Fruit fly (Drosophila melanogaster) whole organism, embryonic: ENCODE measurements around the gene CG6168.

Source experiments
- Bgb ChIP-seq: fragments of 200-800 bp; sonication (Bioruptor generic); IDR thresholded peaks from 2 replicates; pipeline ENCODE4 v1.3.6; 2022; ENCODE audit warnings: missing biosample characterization, missing genetic modification characterization; ENCODE audit not compliant: partially characterized antibody
- CG10274 ChIP-seq: fragments of 200-800 bp; sonication (Bioruptor generic); optimal IDR thresholded peaks from 3 replicates; lab custom pipeline; 2017; ENCODE audit warnings: missing biosample characterization, mild to moderate bottlenecking, missing genetic modification characterization
- CG12659 ChIP-seq: fragments of 200-800 bp; sonication (Bioruptor generic); optimal IDR thresholded peaks from 3 replicates; lab custom pipeline; 2017; ENCODE audit warnings: mild to moderate bottlenecking, missing biosample characterization, missing genetic modification reagents, missing genetic modification characterization
- CG12942 ChIP-seq: fragments of 200-800 bp; sonication (Bioruptor generic); optimal IDR thresholded peaks from 3 replicates; lab custom pipeline; 2016; ENCODE audit warnings: missing biosample characterization, missing genetic modification characterization
- CG15073 ChIP-seq: fragments of 200-800 bp; sonication (Bioruptor generic); optimal IDR thresholded peaks from 2 replicates; lab custom pipeline; 2016; ENCODE audit warnings: missing biosample characterization, missing genetic modification characterization
- CG15269 ChIP-seq: fragments of 200-800 bp; sonication (Bioruptor generic); optimal IDR thresholded peaks from 2 replicates; lab custom pipeline; 2018; ENCODE audit warnings: missing biosample characterization, mild to moderate bottlenecking, missing genetic modification characterization, moderate library complexity
- CG1529 ChIP-seq: fragments of 200-800 bp; sonication (Bioruptor generic); optimal IDR thresholded peaks from 3 replicates; lab custom pipeline; 2018; ENCODE audit warnings: missing biosample characterization, missing genetic modification characterization
- CG15601 ChIP-seq: fragments of 200-800 bp; sonication (Bioruptor generic); optimal IDR thresholded peaks from 3 replicates; lab custom pipeline; 2019; ENCODE audit warnings: missing biosample characterization, mild to moderate bottlenecking, missing genetic modification characterization, moderate library complexity
- CG16779 ChIP-seq: fragments of 200-800 bp; sonication (Bioruptor generic); IDR thresholded peaks from 2 replicates; pipeline ENCODE4 v1.3.6; 2022; ENCODE audit warnings: missing biosample characterization, missing genetic modification characterization
- CG31224 ChIP-seq: fragments of 200-800 bp; sonication (Bioruptor generic); IDR thresholded peaks from 2 replicates; pipeline ENCODE4 v1.3.6; 2022; ENCODE audit warnings: missing biosample characterization, missing genetic modification characterization
- CG32532 ChIP-seq: fragments of 200-800 bp; sonication (Bioruptor generic); IDR thresholded peaks from 2 replicates; pipeline ENCODE4 v1.3.6; 2022; ENCODE audit warnings: missing biosample characterization, missing genetic modification characterization
- CG3281 ChIP-seq: fragments of 200-800 bp; sonication (Bioruptor generic); optimal IDR thresholded peaks from 3 replicates; lab custom pipeline; 2017; ENCODE audit warnings: missing biosample characterization, mild to moderate bottlenecking, missing genetic modification characterization
- CG34422 ChIP-seq: fragments of 200-800 bp; sonication (Bioruptor generic); IDR thresholded peaks from 3 replicates; pipeline ENCODE4 v1.3.6; 2022; ENCODE audit warnings: missing biosample characterization, missing genetic modification characterization
- CG3838 ChIP-seq: fragments of 200-800 bp; sonication (Bioruptor generic); optimal IDR thresholded peaks from 3 replicates; lab custom pipeline; 2016; ENCODE audit warnings: missing biosample characterization, missing genetic modification characterization
- CG4282 ChIP-seq: fragments of 200-800 bp; sonication (Bioruptor generic); optimal IDR thresholded peaks from 2 replicates; lab custom pipeline; 2016; ENCODE audit warnings: missing biosample characterization, missing genetic modification characterization
- CG6175 ChIP-seq: fragments of 200-800 bp; sonication (Bioruptor generic); IDR thresholded peaks from 3 replicates; pipeline ENCODE4 v1.3.6; 2022; ENCODE audit warnings: missing biosample characterization, missing genetic modification characterization
- CG6813 ChIP-seq: fragments of 200-800 bp; sonication (Bioruptor generic); optimal IDR thresholded peaks from 2 replicates; lab custom pipeline; 2017; ENCODE audit warnings: missing biosample characterization, missing genetic modification characterization, mild to moderate bottlenecking, moderate library complexity, missing genetic modification reagents
- CG9437 ChIP-seq: fragments of 200-800 bp; sonication (Bioruptor generic); optimal IDR thresholded peaks from 2 replicates; lab custom pipeline; 2018; ENCODE audit warnings: missing biosample characterization, mild to moderate bottlenecking, missing genetic modification characterization
- CG9797 ChIP-seq: fragments of 200-800 bp; sonication (Bioruptor generic); optimal IDR thresholded peaks from 3 replicates; lab custom pipeline; 2018; ENCODE audit warnings: missing biosample characterization, mild to moderate bottlenecking, missing genetic modification characterization
- CTCF ChIP-seq: fragments of 200-800 bp; sonication (Bioruptor generic); optimal IDR thresholded peaks from 2 replicates; lab custom pipeline; 2017; ENCODE audit warnings: missing biosample characterization, mild to moderate bottlenecking, missing genetic modification characterization, moderate library complexity
- CkIIα-i1 ChIP-seq: fragments of 200-800 bp; sonication (Bioruptor generic); IDR thresholded peaks from 2 replicates; pipeline ENCODE4 v1.3.6; 2022; ENCODE audit warnings: missing biosample characterization, missing genetic modification characterization
- Dip2 ChIP-seq: fragments of 200-800 bp; sonication (Bioruptor generic); IDR thresholded peaks from 2 replicates; pipeline ENCODE4 v1.3.6; 2022; ENCODE audit warnings: missing biosample characterization, missing genetic modification characterization
- Doc3 ChIP-seq: fragments of 200-800 bp; sonication (Bioruptor generic); IDR thresholded peaks from 3 replicates; pipeline ENCODE4 v1.3.6; 2022; ENCODE audit warnings: missing biosample characterization, missing genetic modification characterization; ENCODE audit not compliant: partially characterized antibody
- E2f1 ChIP-seq: fragments of 200-800 bp; sonication (Bioruptor generic); IDR thresholded peaks from 2 replicates; pipeline ENCODE4 v1.3.6; 2022; ENCODE audit warnings: missing biosample characterization, missing genetic modification characterization
- E2f2 ChIP-seq: fragments of 200-800 bp; sonication (Bioruptor generic); IDR thresholded peaks from 2 replicates; pipeline ENCODE4 v1.3.6; 2022; ENCODE audit warnings: missing biosample characterization, missing genetic modification characterization
- HmgZ ChIP-seq: fragments of 200-800 bp; sonication (Bioruptor generic); optimal IDR thresholded peaks from 2 replicates; lab custom pipeline; 2018; ENCODE audit warnings: missing biosample characterization, mild to moderate bottlenecking, missing genetic modification characterization
- MESR4 ChIP-seq: fragments of 200-800 bp; sonication (Bioruptor generic); optimal IDR thresholded peaks from 2 replicates; lab custom pipeline; 2018; ENCODE audit warnings: missing biosample characterization, mild to moderate bottlenecking, missing genetic modification characterization, moderate library complexity
- Med ChIP-seq: fragments of 200-800 bp; sonication (Bioruptor generic); peaks from one replicate; lab custom pipeline; 2016; ENCODE audit warnings: missing biosample characterization, missing genetic modification characterization, mild to moderate bottlenecking, inconsistent platforms, moderate library complexity
- NK7.1 ChIP-seq: fragments of 200-800 bp; sonication (Bioruptor generic); optimal IDR thresholded peaks from 3 replicates; lab custom pipeline; 2016; ENCODE audit warnings: missing biosample characterization, missing genetic modification characterization
- Oaz ChIP-seq: fragments of 200-800 bp; sonication (Bioruptor generic); IDR thresholded peaks from 2 replicates; pipeline ENCODE4 v1.3.6; 2022; ENCODE audit warnings: missing biosample characterization, missing genetic modification characterization
- PHDP ChIP-seq: fragments of 200-800 bp; sonication (Bioruptor generic); optimal IDR thresholded peaks from 3 replicates; lab custom pipeline; 2018; ENCODE audit warnings: missing biosample characterization, mild to moderate bottlenecking, missing genetic modification characterization, moderate library complexity
- YL-1 ChIP-seq: fragments of 200-800 bp; sonication (Bioruptor generic); optimal IDR thresholded peaks from 3 replicates; lab custom pipeline; 2017; ENCODE audit warnings: missing biosample characterization, mild to moderate bottlenecking, missing genetic modification characterization
- ase ChIP-seq: fragments of 200-800 bp; sonication (Bioruptor generic); IDR thresholded peaks from 3 replicates; pipeline ENCODE4 v1.3.6; 2022; ENCODE audit warnings: missing biosample characterization, missing genetic modification characterization
- br ChIP-seq: fragments of >200 bp; optimal IDR thresholded peaks from 2 replicates; lab custom pipeline; 2017
- cato ChIP-seq: fragments of 200-800 bp; sonication (Bioruptor generic); optimal IDR thresholded peaks from 2 replicates; lab custom pipeline; 2016; ENCODE audit warnings: missing biosample characterization, missing genetic modification characterization, borderline replicate concordance
- chm ChIP-seq: fragments of 200-800 bp; sonication (Bioruptor generic); IDR thresholded peaks from 2 replicates; pipeline ENCODE4 v1.3.6; 2022; ENCODE audit warnings: missing biosample characterization, missing genetic modification characterization
- ems ChIP-seq: fragments of 200-800 bp; sonication (Bioruptor generic); optimal IDR thresholded peaks from 3 replicates; lab custom pipeline; 2016; ENCODE audit warnings: missing biosample characterization, missing genetic modification characterization
- jumu ChIP-seq: fragments of 200-800 bp; sonication (Bioruptor generic); optimal IDR thresholded peaks from 3 replicates; lab custom pipeline; 2016; ENCODE audit warnings: missing biosample characterization, missing genetic modification characterization
- lab ChIP-seq: fragments of 200-800 bp; sonication (Bioruptor generic); optimal IDR thresholded peaks from 3 replicates; lab custom pipeline; 2017; ENCODE audit warnings: missing biosample characterization, missing genetic modification characterization, mild to moderate bottlenecking, moderate library complexity, missing genetic modification reagents
- lola ChIP-seq, 3 experiments: fragments of >200 bp in 2 of 3; fragments of 200-800 bp in 1 of 3; sonication (Bioruptor generic) in 1 of 3; optimal IDR thresholded peaks; 2 replicates each; lab custom pipeline; 2017 to 2019; ENCODE audit warnings: missing biosample characterization in 3 of 3, missing genetic modification characterization in 3 of 3, mild to moderate bottlenecking in 1 of 3, moderate library complexity in 1 of 3
- pfk ChIP-seq: fragments of 200-800 bp; sonication (Bioruptor generic); optimal IDR thresholded peaks from 2 replicates; lab custom pipeline; 2018; ENCODE audit warnings: missing biosample characterization, mild to moderate bottlenecking, missing genetic modification characterization, moderate library complexity
- pho ChIP-seq: fragments of 200-800 bp; sonication (Bioruptor generic); optimal IDR thresholded peaks from 2 replicates; lab custom pipeline; 2016; ENCODE audit warnings: missing biosample characterization, missing genetic modification characterization
- ranshi ChIP-seq: fragments of 200-800 bp; sonication (Bioruptor generic); IDR thresholded peaks from 2 replicates; pipeline ENCODE4 v1.3.6; 2022; ENCODE audit warnings: missing biosample characterization, missing genetic modification characterization
- ro ChIP-seq: fragments of 200-800 bp; sonication (Bioruptor generic); IDR thresholded peaks from 2 replicates; pipeline ENCODE4 v1.3.6; 2022; ENCODE audit warnings: missing biosample characterization, missing genetic modification characterization
- sens ChIP-seq: fragments of 200-800 bp; sonication (Bioruptor generic); peaks from one replicate; lab custom pipeline; 2016; ENCODE audit warnings: missing biosample characterization, missing genetic modification characterization
- sens-2 ChIP-seq: fragments of 200-800 bp; sonication (Bioruptor generic); IDR thresholded peaks from 2 replicates; pipeline ENCODE4 v1.3.6; 2022; ENCODE audit warnings: missing biosample characterization, missing genetic modification characterization
- ssp ChIP-seq: fragments of 200-800 bp; sonication (Bioruptor generic); IDR thresholded peaks from 2 replicates; pipeline ENCODE4 v1.3.6; 2022; ENCODE audit warnings: missing biosample characterization, missing genetic modification characterization
- sug ChIP-seq: fragments of 200-800 bp; optimal IDR thresholded peaks from 2 replicates; lab custom pipeline; 2019; ENCODE audit warnings: missing biosample characterization, mild to moderate bottlenecking, missing genetic modification characterization, moderate library complexity
- tap ChIP-seq: fragments of 200-800 bp; optimal IDR thresholded peaks from 3 replicates; lab custom pipeline; 2019; ENCODE audit warnings: missing biosample characterization, mild to moderate bottlenecking, missing genetic modification characterization, moderate library complexity
- tin ChIP-seq: fragments of 200-800 bp; sonication (Bioruptor generic); optimal IDR thresholded peaks from 3 replicates; lab custom pipeline; 2016; ENCODE audit warnings: missing biosample characterization, missing genetic modification characterization
- unpg ChIP-seq: fragments of 200-800 bp; sonication (Bioruptor generic); optimal IDR thresholded peaks from 3 replicates; lab custom pipeline; 2018; ENCODE audit warnings: missing biosample characterization, mild to moderate bottlenecking, missing genetic modification characterization, moderate library complexity

The CG6168 gene

DNA sequence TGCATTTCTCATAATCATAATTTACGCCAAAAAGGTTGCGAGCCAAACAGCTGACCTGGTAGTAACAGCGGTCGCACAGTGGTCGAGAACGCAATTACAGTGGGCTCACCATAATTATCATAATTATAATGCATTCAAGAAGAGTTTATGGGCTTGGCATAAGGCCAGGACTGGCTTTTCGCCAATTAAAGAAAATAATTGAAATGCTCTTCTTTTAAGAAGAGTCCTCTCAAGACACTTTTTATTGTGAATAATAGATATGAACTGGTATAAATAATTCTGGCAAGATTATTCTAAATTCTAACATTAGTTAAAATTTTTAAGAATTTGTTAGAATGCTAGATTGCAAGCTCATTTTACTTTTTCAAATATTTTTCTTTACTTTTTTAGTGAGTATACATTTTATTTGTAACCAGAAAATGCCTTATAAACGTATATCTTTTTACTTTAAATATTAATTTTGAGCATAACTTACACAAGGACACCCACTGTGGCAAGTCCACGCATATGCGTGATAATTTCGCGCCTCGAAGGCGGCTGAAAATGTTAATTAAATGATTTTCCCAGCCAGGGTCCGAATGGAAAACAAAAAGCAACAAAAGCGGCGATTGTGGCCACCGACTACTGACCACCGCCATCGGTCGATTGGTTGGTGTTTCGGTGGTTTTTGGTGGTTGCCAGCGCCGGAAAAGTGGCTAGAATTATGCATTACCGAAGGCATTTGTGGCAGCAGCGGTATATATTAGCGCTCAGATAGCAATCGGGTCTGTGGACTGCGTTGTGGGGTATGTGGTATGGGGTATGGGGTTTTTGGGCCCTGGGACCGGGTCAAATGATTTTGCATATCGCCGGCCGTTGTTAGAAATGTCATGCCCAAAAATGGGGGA, 15.1 kb downstream of the CG6168 start (continued):
- TF ChIP-seq CG9437 (GFP tag; lab: Kevin White, UChicago) (peak; percentile 25), YL-1 (no peak), NK7.1 (no peak), CG15601 (tag; lab: Kevin White, UChicago) (no peak), sens-2 (GFP tag; lab: Robert Waterston, UW) (0 out of 2 replicates have a peak, but pooled peaks have one; percentile 6), ems (GFP tag; lab: Kevin White, UChicago) (no peak), chm (GFP tag; lab: Robert Waterston, UW) (no peak), CG6813 (GFP tag; lab: Kevin White, UChicago) (no peak), CG34422 (GFP tag; lab: Robert Waterston, UW) (no peak), ro (no peak), tap (tag; lab: Kevin White, UChicago) (no peak), CG16779 (GFP tag; lab: Robert Waterston, UW) (no peak), cato (GFP tag; lab: Kevin White, UChicago) (peak; percentile 3), CG12942 (GFP tag; lab: Kevin White, UChicago) (no peak), CG32532 (GFP tag; lab: Robert Waterston, UW) (peak; percentile 43; the same call in 1 of the 2 replicates), CG3281 (GFP tag; lab: Kevin White, UChicago) (no peak), E2f2 (peak; percentile 4; the same call in 1 of the 2 replicates), CG10274 (no peak), pho (GFP tag; lab: Kevin White, UChicago) (no peak), CG9797 (GFP tag; lab: Kevin White, UChicago) (no peak), jumu (GFP tag; lab: Kevin White, UChicago) (no peak), sug (no peak), CG4282 (GFP tag; lab: Kevin White, UChicago) (no peak), CG31224 (GFP tag; lab: Robert Waterston, UW) (no peak), lola (GFP tag; optimal IDR thresholded peaks at IDR 0.05; lab: Kevin White, UChicago) (peak in 1 of 3 experiments; percentile 41), CG3838 (GFP tag; lab: Kevin White, UChicago) (no peak), ranshi (no peak), tin (GFP tag; lab: Kevin White, UChicago) (peak; percentile 24), CG1529 (GFP tag; lab: Kevin White, UChicago) (no peak)

DNA sequence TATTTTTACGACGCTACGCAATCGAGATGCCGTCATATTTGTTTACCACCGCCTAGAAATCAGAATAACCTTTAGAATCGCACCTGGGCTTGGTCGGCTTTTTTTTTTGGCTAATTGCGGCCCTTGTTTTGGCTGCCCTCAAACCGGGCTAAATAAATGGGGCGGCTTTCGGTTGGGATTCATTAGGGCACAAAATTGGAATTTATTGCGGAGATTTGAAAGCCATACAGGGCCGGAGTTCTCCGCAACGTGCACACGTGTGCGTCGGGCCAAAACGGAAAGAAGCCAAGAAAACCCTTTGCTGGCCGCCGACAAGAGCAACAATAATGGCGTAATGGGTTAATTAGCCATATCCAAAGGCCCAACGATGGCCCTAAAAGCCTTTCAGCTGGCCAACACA, 16.2 kb downstream of the CG6168 start:
- TF ChIP-seq CTCF (GFP tag; lab: Kevin White, UChicago) = no peak
- no peak for TF ChIP-seq Oaz (GFP tag; lab: Robert Waterston, UW)
- no peak for TF ChIP-seq unpg (GFP tag; lab: Kevin White, UChicago)
- no peak for TF ChIP-seq ssp (GFP tag; lab: Robert Waterston, UW)
- no peak for TF ChIP-seq MESR4 (GFP tag; lab: Kevin White, UChicago)
- TF ChIP-seq PHDP (tag; lab: Kevin White, UChicago) = no peak
- no peak for TF ChIP-seq ase
- TF ChIP-seq CG12659 = no peak
- TF ChIP-seq HmgZ = no peak
- no peak for TF ChIP-seq br (lab: Kevin White, UChicago)
- no peak for TF ChIP-seq Bgb (GFP tag; lab: Robert Waterston, UW)
- no peak for TF ChIP-seq Dip2
- TF ChIP-seq CG6175 (GFP tag; lab: Robert Waterston, UW) = peak; percentile 47; the same call in 1 of the 3 replicates
- TF ChIP-seq Med (GFP tag; lab: Kevin White, UChicago) = peak; percentile 5
- peak; percentile 28 for TF ChIP-seq lab (GFP tag; lab: Kevin White, UChicago)
- no peak for TF ChIP-seq E2f1
- TF ChIP-seq pfk (GFP tag; lab: Kevin White, UChicago) = no peak
- TF ChIP-seq Doc3 (GFP tag; lab: Robert Waterston, UW) = no peak
- TF ChIP-seq CG32532 (GFP tag; lab: Robert Waterston, UW) = 0 out of 2 replicates have a peak, but pooled peaks have one; percentile 17
- 0 out of 2 replicates have a peak, but pooled peaks have one; percentile 18 for TF ChIP-seq CkIIα-i1 (GFP tag; lab: Robert Waterston, UW)
- TF ChIP-seq CG3281 (GFP tag; lab: Kevin White, UChicago) = peak; percentile 14
- TF ChIP-seq CG15073 (GFP tag; lab: Kevin White, UChicago) = no peak
- peak; percentile 65 for TF ChIP-seq sens (GFP tag; lab: Kevin White, UChicago)
- TF ChIP-seq CG15269 = no peak
